Worm (Caenorhabditis elegans) whole organism, midembryonic: Measurements from ENCODE around the gene C05C8.7.

Experiments
- T22C8.4 ChIP-seq: fragments of 200-800 bp; sonication (Bioruptor generic); IDR thresholded peaks from 2 replicates; pipeline ENCODE4 v1.3.6; 2022; ENCODE audit warnings: missing genetic modification characterization, missing compliant biosample characterization
- cog-1 ChIP-seq: sonication (generic microtip); optimal IDR thresholded peaks from 2 replicates; lab custom pipeline; 2016; ENCODE audit warnings: missing genetic modification characterization, missing compliant biosample characterization
- flt-1 ChIP-seq: fragments of 200-800 bp; sonication (Bioruptor generic); IDR thresholded peaks from 2 replicates; pipeline ENCODE4 v1.3.6; 2022; ENCODE audit warnings: missing genetic modification characterization, missing compliant biosample characterization
- klf-2 ChIP-seq: fragments of 200-800 bp; sonication (Bioruptor generic); conservative IDR thresholded peaks from 2 replicates; pipeline ENCODE4 v1.3.6; 2022; ENCODE audit warnings: missing genetic modification reagents, missing genetic modification characterization, missing compliant biosample characterization
- med-1 ChIP-seq: sonication (generic microtip); optimal IDR thresholded peaks from 2 replicates; lab custom pipeline; 2017; ENCODE audit warnings: missing genetic modification characterization, mild to moderate bottlenecking, missing compliant biosample characterization, antibody characterized with exemption, missing genetic modification reagents; ENCODE audit not compliant: insufficient read depth
- ref-1 ChIP-seq: fragments of 200-800 bp; sonication (Bioruptor generic); conservative IDR thresholded peaks from 2 replicates; pipeline ENCODE4 v1.3.6; 2022; ENCODE audit warnings: missing genetic modification reagents, missing genetic modification characterization, missing compliant biosample characterization
- tab-1 ChIP-seq: fragments of 200-800 bp; sonication (Bioruptor generic); IDR thresholded peaks from 2 replicates; pipeline ENCODE4 v1.3.6; 2022; ENCODE audit warnings: missing genetic modification characterization, missing compliant biosample characterization
- ztf-23 ChIP-seq: fragments of 200-800 bp; sonication (Bioruptor generic); IDR thresholded peaks from 2 replicates; pipeline ENCODE4 v1.3.6; 2022; ENCODE audit warnings: missing genetic modification reagents, missing genetic modification characterization, missing compliant biosample characterization
- ztf-29 ChIP-seq: fragments of 200-800 bp; sonication (Bioruptor generic); IDR thresholded peaks from 2 replicates; pipeline ENCODE4 v1.3.6; 2022; ENCODE audit warnings: missing genetic modification reagents, missing genetic modification characterization, missing compliant biosample characterization

ce11 chrV:7199077-7199476 is 47.8 kb downstream of the C05C8.7 start:
- TF ChIP-seq ref-1 (no peak), cog-1 (no peak), med-1 (no peak), ztf-23 (GFP tag; lab: Robert Waterston, UW) (no peak), T22C8.4 (no peak), flt-1 (GFP tag; lab: Robert Waterston, UW) (no peak), klf-2 (GFP tag; lab: Robert Waterston, UW) (no peak), ztf-29 (GFP tag; lab: Robert Waterston, UW) (no peak), tab-1 (GFP tag; lab: Robert Waterston, UW) (no peak)
